Worm (Caenorhabditis elegans): Measurements from ENCODE around the gene zmp-6.

- TF ChIP-seq snpc-3.4 (tag; optimal IDR thresholded peaks at IDR 0.05) (no peak), ceh-58 (GFP tag; IDR thresholded peaks at IDR 0.05) (no peak), die-1 (tag; optimal IDR thresholded peaks at IDR 0.05) (no peak), unc-62 (GFP tag; optimal IDR thresholded peaks at IDR 0.05) (no peak), B0261.1 (tag; optimal IDR thresholded peaks at IDR 0.05) (no peak), dpl-1 (GFP tag; optimal IDR thresholded peaks at IDR 0.05) (peak; percentile 42), pha-4 (tag; optimal IDR thresholded peaks at IDR 0.05) (no peak), mes-4 (tag; optimal IDR thresholded peaks at IDR 0.05) (no peak), lin-54 (GFP tag; optimal IDR thresholded peaks at IDR 0.05) (peak; percentile 87)
Measured at ce11 chrIII:7277228-7277627, 29.6 kb upstream of the zmp-6 start, which contains the start of the genes spot-1 and B0361.11.
